Worm (Caenorhabditis elegans): ENCODE data around the gene W07E6.5.

ce11 chrII:512630-513029 lies 39.3 kb downstream of the W07E6.5 start:
- TF ChIP-seq nhr-77 (tag; optimal IDR thresholded peaks at IDR 0.05) = no peak
- TF ChIP-seq nhr-12 (tag; optimal IDR thresholded peaks at IDR 0.05) = no peak
- no peak for TF ChIP-seq pha-4 (tag; optimal IDR thresholded peaks at IDR 0.05)
- TF ChIP-seq ceh-82 (tag; optimal IDR thresholded peaks at IDR 0.05) = no peak
- TF ChIP-seq daf-12 (tag; optimal IDR thresholded peaks at IDR 0.05) = no peak
- TF ChIP-seq fkh-10 (GFP tag; optimal IDR thresholded peaks at IDR 0.05) = no peak
- no peak for TF ChIP-seq fos-1 (tag; optimal IDR thresholded peaks at IDR 0.05)
